Worm (Caenorhabditis elegans) whole organism, midembryonic: ENCODE measurements around the gene Y51A2A.6.

Experiments used
- cog-1 ChIP-seq: sonication (generic microtip); optimal IDR thresholded peaks from 2 replicates; lab custom pipeline; 2016; ENCODE audit warnings: missing genetic modification characterization, missing compliant biosample characterization
- flt-1 ChIP-seq: fragments of 200-800 bp; sonication (Bioruptor generic); IDR thresholded peaks from 2 replicates; pipeline ENCODE4 v1.3.6; 2022; ENCODE audit warnings: missing genetic modification characterization, missing compliant biosample characterization
- med-1 ChIP-seq: sonication (generic microtip); optimal IDR thresholded peaks from 2 replicates; lab custom pipeline; 2017; ENCODE audit warnings: missing genetic modification characterization, mild to moderate bottlenecking, missing compliant biosample characterization, antibody characterized with exemption, missing genetic modification reagents; ENCODE audit not compliant: insufficient read depth
- ref-1 ChIP-seq: fragments of 200-800 bp; sonication (Bioruptor generic); conservative IDR thresholded peaks from 2 replicates; pipeline ENCODE4 v1.3.6; 2022; ENCODE audit warnings: missing genetic modification reagents, missing genetic modification characterization, missing compliant biosample characterization

DNA sequence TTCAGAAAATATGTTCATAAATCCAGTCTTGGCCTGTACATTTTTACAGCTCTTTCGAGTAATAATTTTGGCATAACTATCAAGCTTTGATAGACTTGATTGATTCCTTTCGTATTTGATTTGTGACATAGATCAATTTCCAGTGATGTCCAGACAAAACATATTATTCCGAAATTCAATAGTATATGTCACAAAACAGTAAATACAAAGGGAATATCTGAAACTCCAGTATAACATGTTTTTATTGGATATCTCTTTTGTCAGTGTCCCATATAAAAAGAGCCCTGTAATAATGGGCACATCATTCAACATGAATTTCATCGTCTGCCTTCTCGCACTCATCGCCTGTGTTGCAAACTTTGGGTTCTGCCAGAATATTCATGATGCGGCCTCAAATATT lies 11.9 kb upstream of the Y51A2A.6 start, which contains the start of gene Y51A2A.4:
- TF ChIP-seq flt-1 (GFP tag; lab: Robert Waterston, UW): no peak
- TF ChIP-seq cog-1 (tag; lab: Kevin White, UChicago): no peak
- TF ChIP-seq ref-1 (GFP tag; lab: Robert Waterston, UW): no peak
- no peak for TF ChIP-seq med-1 (GFP tag; lab: Kevin White, UChicago)
